ENCODE assay signal across 4 worm cellular contexts in the genomic region with DNA sequence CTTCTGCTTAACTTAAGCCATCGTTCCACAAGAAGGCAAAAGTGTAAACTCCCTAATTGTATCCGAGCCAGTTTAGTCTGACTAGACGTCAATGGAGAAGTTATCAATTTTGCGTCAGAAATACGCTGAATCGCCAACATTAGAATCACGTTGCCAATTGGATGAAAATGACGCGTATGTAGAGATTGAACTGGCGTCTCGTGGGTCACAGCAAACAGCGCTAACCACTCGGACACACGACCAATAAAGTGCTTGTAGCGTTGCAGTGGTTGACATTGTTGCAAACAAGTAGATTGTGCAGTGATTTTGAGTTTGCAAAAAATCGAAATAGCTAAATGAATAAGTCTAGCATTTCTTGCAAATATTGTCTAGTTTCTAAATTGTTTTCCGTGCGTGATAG.
A peak's percentile ranks its signal among the peaks of the same experiment; 100 is the strongest.
TF ChIP-seq lines count a peak whose summit lies in the region.

No protein-coding gene starts in this region.

TF ChIP-seq in whole organism, L2 larva, 48 proteins besides CTCF, POLR2A, EP300 and RAD21 (continues in another document):
- no peak for TF ChIP-seq ama-1 (optimal IDR thresholded peaks at IDR 0.05; lab: Kevin White, UChicago)
- TF ChIP-seq sma-3 (GFP tag; optimal IDR thresholded peaks at IDR 0.05; lab: Kevin White, UChicago): peak; percentile 76
- TF ChIP-seq unc-55 (GFP tag; optimal IDR thresholded peaks at IDR 0.05; lab: Kevin White, UChicago): no peak
- no peak for TF ChIP-seq ztf-1 (GFP tag; conservative IDR thresholded peaks at IDR 0.05; lab: Robert Waterston, UW)
- no peak for TF ChIP-seq ztf-11 (tag; optimal IDR thresholded peaks at IDR 0.05; lab: Kevin White, UChicago)
- TF ChIP-seq gmeb-1 (tag; optimal IDR thresholded peaks at IDR 0.05; lab: Kevin White, UChicago): peak; percentile 74
- peak; percentile 89 for TF ChIP-seq fos-1 (tag; optimal IDR thresholded peaks at IDR 0.05; lab: Kevin White, UChicago)
- peak; percentile 90 for TF ChIP-seq crh-2 (tag; optimal IDR thresholded peaks at IDR 0.05; lab: Kevin White, UChicago)
- no peak for TF ChIP-seq zag-1 (tag; optimal IDR thresholded peaks at IDR 0.05; lab: Kevin White, UChicago)
- peak; percentile 70 for TF ChIP-seq lin-13 (GFP tag; optimal IDR thresholded peaks at IDR 0.05; lab: Kevin White, UChicago)
- TF ChIP-seq C34F6.9 (tag; optimal IDR thresholded peaks at IDR 0.05; lab: Kevin White, UChicago): peak; percentile 68
- TF ChIP-seq ztf-4 (tag; optimal IDR thresholded peaks at IDR 0.05; lab: Kevin White, UChicago): peak; percentile 74
- TF ChIP-seq skn-1 (tag; optimal IDR thresholded peaks at IDR 0.05; lab: Kevin White, UChicago): no peak
- peak; percentile 76 for TF ChIP-seq nhr-21 (tag; optimal IDR thresholded peaks at IDR 0.05; lab: Kevin White, UChicago)
- TF ChIP-seq sem-4 (tag; optimal IDR thresholded peaks at IDR 0.05; lab: Kevin White, UChicago): peak; percentile 50
- peak; percentile 78 for TF ChIP-seq Y55F3AM.14 (GFP tag; optimal IDR thresholded peaks at IDR 0.05; lab: Kevin White, UChicago)
- peak; percentile 96 for TF ChIP-seq nhr-129 (tag; optimal IDR thresholded peaks at IDR 0.05; lab: Kevin White, UChicago)
- TF ChIP-seq lin-11 (tag; optimal IDR thresholded peaks at IDR 0.05; lab: Kevin White, UChicago): peak; percentile 48
- peak in 1 of 2 experiments; percentile 70 for TF ChIP-seq mdl-1 (tag; optimal IDR thresholded peaks at IDR 0.05; lab: Kevin White, UChicago)
- no peak for TF ChIP-seq elt-1 (tag; optimal IDR thresholded peaks at IDR 0.05; lab: Kevin White, UChicago)
- TF ChIP-seq nhr-77 (tag; optimal IDR thresholded peaks at IDR 0.05; lab: Kevin White, UChicago): no peak
- peak; percentile 66 for TF ChIP-seq F13H6.1 (tag; optimal IDR thresholded peaks at IDR 0.05; lab: Kevin White, UChicago)

TF ChIP-seq in whole organism, L4 larva, 104 proteins besides CTCF, POLR2A, EP300 and RAD21 (continues in another document):
- TF ChIP-seq spr-3 (GFP tag; optimal IDR thresholded peaks at IDR 0.05; lab: Kevin White, UChicago) (peak; percentile 83), ztf-7 (tag; optimal IDR thresholded peaks at IDR 0.05; lab: Kevin White, UChicago) (peak; percentile 75), daf-8 (GFP tag; IDR thresholded peaks at IDR 0.05; lab: Robert Waterston, UW) (0 out of 2 replicates have a peak, but pooled peaks have one; percentile 59), R02D3.7 (tag; optimal IDR thresholded peaks at IDR 0.05; lab: Kevin White, UChicago) (peak; percentile 36), ctbp-1 (GFP tag; IDR thresholded peaks at IDR 0.05; lab: Robert Waterston, UW) (peak; percentile 84), nhr-77 (tag; optimal IDR thresholded peaks at IDR 0.05; lab: Kevin White, UChicago) (peak; percentile 18), set-16 (GFP tag; IDR thresholded peaks at IDR 0.05; lab: Robert Waterston, UW) (no peak), F37D6.2 (tag; optimal IDR thresholded peaks at IDR 0.05; lab: Kevin White, UChicago) (peak; percentile 30), rbr-2 (tag; optimal IDR thresholded peaks at IDR 0.05; lab: Kevin White, UChicago) (peak; percentile 66), egl-43 (GFP tag; IDR thresholded peaks at IDR 0.05; lab: Robert Waterston, UW) (peak; percentile 94), lin-1 (GFP tag; IDR thresholded peaks at IDR 0.05; lab: Robert Waterston, UW) (peak; percentile 86), hif-1 (tag; optimal IDR thresholded peaks at IDR 0.05; lab: Kevin White, UChicago) (peak in 1 of 2 experiments; percentile 74), hmg-1.1 (GFP tag; IDR thresholded peaks at IDR 0.05; lab: Robert Waterston, UW) (peak; percentile 80), dpl-1 (GFP tag; optimal IDR thresholded peaks at IDR 0.05; lab: Kevin White, UChicago) (peak; percentile 60), D1046.2 (GFP tag; IDR thresholded peaks at IDR 0.05; lab: Robert Waterston, UW) (peak; percentile 84), unc-62 (GFP tag; optimal IDR thresholded peaks at IDR 0.05 in 1 of 2; lab: Kevin White, UChicago) (no peak), unc-62 (tag; optimal IDR thresholded peaks at IDR 0.05; lab: Kevin White, UChicago) (no peak), Y75B8A.6 (GFP tag; IDR thresholded peaks at IDR 0.05; lab: Robert Waterston, UW) (no peak; the same call in 1 of the 2 replicates), nhr-42 (GFP tag; IDR thresholded peaks at IDR 0.05; lab: Robert Waterston, UW) (peak; percentile 81), ceh-32 (tag; optimal IDR thresholded peaks at IDR 0.05; lab: Kevin White, UChicago; ENCODE audit: poor library complexity) (no peak), nhr-237 (tag; optimal IDR thresholded peaks at IDR 0.05; lab: Kevin White, UChicago) (no peak), duxl-1 (tag; optimal IDR thresholded peaks at IDR 0.05; lab: Kevin White, UChicago; ENCODE audit: poor library complexity) (peak; percentile 85)

TF ChIP-seq in whole organism, late embryonic, 69 proteins besides CTCF, POLR2A, EP300 and RAD21 (continues in another document):
- peak; percentile 30 for TF ChIP-seq ceh-31 (tag; optimal IDR thresholded peaks at IDR 0.05; lab: Kevin White, UChicago)
- peak; percentile 77 for TF ChIP-seq ceh-34 (tag; optimal IDR thresholded peaks at IDR 0.05; lab: Kevin White, UChicago)
- TF ChIP-seq fkh-6 (tag; optimal IDR thresholded peaks at IDR 0.05; lab: Kevin White, UChicago): peak; percentile 81
- no peak for TF ChIP-seq pha-4 (tag; optimal IDR thresholded peaks at IDR 0.05; lab: Kevin White, UChicago)
- no peak for TF ChIP-seq ama-1 (optimal IDR thresholded peaks at IDR 0.05; lab: Kevin White, UChicago)
- no peak for TF ChIP-seq nhr-11 (tag; optimal IDR thresholded peaks at IDR 0.05; lab: Kevin White, UChicago)
- no peak for TF ChIP-seq pag-3 (tag; optimal IDR thresholded peaks at IDR 0.05; lab: Kevin White, UChicago; ENCODE audit: borderline replicate concordance)
- peak; percentile 87 for TF ChIP-seq hlh-6 (tag; optimal IDR thresholded peaks at IDR 0.05; lab: Kevin White, UChicago)
- peak; percentile 62 for TF ChIP-seq sdc-2 (tag; optimal IDR thresholded peaks at IDR 0.05; lab: Kevin White, UChicago)
- TF ChIP-seq syd-9 (tag; optimal IDR thresholded peaks at IDR 0.05; lab: Kevin White, UChicago): peak; percentile 80
- peak; percentile 63 for TF ChIP-seq T23F11.4 (GFP tag; optimal IDR thresholded peaks at IDR 0.05; lab: Kevin White, UChicago)
- peak; percentile 45 for TF ChIP-seq ceh-14 (tag; optimal IDR thresholded peaks at IDR 0.05; lab: Kevin White, UChicago)
- TF ChIP-seq odd-2 (tag; optimal IDR thresholded peaks at IDR 0.05; lab: Kevin White, UChicago): no peak
- peak; percentile 62 for TF ChIP-seq rnt-1 (tag; optimal IDR thresholded peaks at IDR 0.05; lab: Kevin White, UChicago)
- TF ChIP-seq ceh-9 (tag; optimal IDR thresholded peaks at IDR 0.05; lab: Kevin White, UChicago): peak; percentile 62
- TF ChIP-seq Y22D7AL.16 (tag; optimal IDR thresholded peaks at IDR 0.05; lab: Kevin White, UChicago): peak; percentile 63
- TF ChIP-seq lim-6 (tag; optimal IDR thresholded peaks at IDR 0.05; lab: Kevin White, UChicago): no peak
- peak; percentile 75 for TF ChIP-seq nhr-232 (tag; optimal IDR thresholded peaks at IDR 0.05; lab: Kevin White, UChicago)
- TF ChIP-seq sox-4 (tag; optimal IDR thresholded peaks at IDR 0.05; lab: Kevin White, UChicago): peak; percentile 72
- peak; percentile 63 for TF ChIP-seq pha-2 (tag; optimal IDR thresholded peaks at IDR 0.05; lab: Kevin White, UChicago)
- TF ChIP-seq dve-1 (tag; optimal IDR thresholded peaks at IDR 0.05; lab: Kevin White, UChicago): peak; percentile 77
- TF ChIP-seq dmd-4 (tag; optimal IDR thresholded peaks at IDR 0.05; lab: Kevin White, UChicago; ENCODE audit: borderline replicate concordance): peak; percentile 66
- no peak for TF ChIP-seq pax-1 (tag; optimal IDR thresholded peaks at IDR 0.05; lab: Kevin White, UChicago)
- peak; percentile 60 for TF ChIP-seq ztf-16 (tag; optimal IDR thresholded peaks at IDR 0.05; lab: Kevin White, UChicago)

TF ChIP-seq in whole organism, mixed stage, embryonic, 35 proteins besides CTCF, POLR2A, EP300 and RAD21:
- TF ChIP-seq M03D4.4 (tag; optimal IDR thresholded peaks at IDR 0.05; lab: Kevin White, UChicago) (peak; percentile 87), mls-2 (tag; optimal IDR thresholded peaks at IDR 0.05; lab: Kevin White, UChicago) (peak; percentile 85), tbx-8 (GFP tag; optimal IDR thresholded peaks at IDR 0.05; lab: Kevin White, UChicago) (peak; percentile 57), sem-2 (GFP tag; optimal IDR thresholded peaks at IDR 0.05; lab: Kevin White, UChicago) (peak; percentile 78), flh-1 (GFP tag; optimal IDR thresholded peaks at IDR 0.05; lab: Kevin White, UChicago) (peak; percentile 72), unc-39 (tag; optimal IDR thresholded peaks at IDR 0.05; lab: Kevin White, UChicago) (no peak), bed-3 (GFP tag; optimal IDR thresholded peaks at IDR 0.05; lab: Kevin White, UChicago) (peak; percentile 77), ceh-43 (GFP tag; optimal IDR thresholded peaks at IDR 0.05; lab: Kevin White, UChicago) (peak; percentile 78), blmp-1 (tag; optimal IDR thresholded peaks at IDR 0.05; lab: Kevin White, UChicago) (no peak), sptf-1 (tag; optimal IDR thresholded peaks at IDR 0.05; lab: Kevin White, UChicago) (peak; percentile 87), lsy-2 (tag; optimal IDR thresholded peaks at IDR 0.05; lab: Kevin White, UChicago) (no peak), pha-4 (tag; optimal IDR thresholded peaks at IDR 0.05; lab: Kevin White, UChicago) (peak; percentile 50), snpc-4 (tag; optimal IDR thresholded peaks at IDR 0.05; lab: Kevin White, UChicago) (no peak), elt-3 (tag; optimal IDR thresholded peaks at IDR 0.05; lab: Kevin White, UChicago) (no peak), mab-5 (tag; optimal IDR thresholded peaks at IDR 0.05; lab: Kevin White, UChicago) (no peak), mep-1 (tag; optimal IDR thresholded peaks at IDR 0.05; lab: Kevin White, UChicago) (peak; percentile 41), cnd-1 (tag; optimal IDR thresholded peaks at IDR 0.05; lab: Kevin White, UChicago) (peak; percentile 93), hlh-1 (tag; optimal IDR thresholded peaks at IDR 0.05; lab: Kevin White, UChicago) (peak; percentile 30), nhr-12 (tag; optimal IDR thresholded peaks at IDR 0.05; lab: Kevin White, UChicago) (peak; percentile 26), unc-120 (tag; optimal IDR thresholded peaks at IDR 0.05; lab: Kevin White, UChicago; ENCODE audit: poor library complexity, severe bottlenecking) (peak; percentile 71), lin-13 (tag; optimal IDR thresholded peaks at IDR 0.05; lab: Kevin White, UChicago) (peak; percentile 38), drap-1 (GFP tag; optimal IDR thresholded peaks at IDR 0.05; lab: Kevin White, UChicago) (peak; percentile 89), lin-32 (GFP tag; optimal IDR thresholded peaks at IDR 0.05; lab: Kevin White, UChicago) (peak; percentile 81), ceh-83 (GFP tag; optimal IDR thresholded peaks at IDR 0.05; lab: Kevin White, UChicago) (peak; percentile 85), ham-2 (GFP tag; optimal IDR thresholded peaks at IDR 0.05; lab: Kevin White, UChicago) (peak; percentile 82)
TF ChIP-seq in whole organism, mixed stage, embryonic: peak in this region for 19.
